Worm (Caenorhabditis elegans) whole organism, early embryonic: ENCODE results near the gene M02E1.4.

Source experiments
- F13C5.2 ChIP-seq: sonication (generic microtip); optimal IDR thresholded peaks from 2 replicates; lab custom pipeline; 2017; ENCODE audit warnings: mild to moderate bottlenecking, missing genetic modification characterization, inconsistent platforms, missing compliant biosample characterization
- ama-1 ChIP-seq: fragments of 150-350 bp; optimal IDR thresholded peaks from 2 replicates; lab custom pipeline; 2014
- ceh-13 ChIP-seq: fragments of 200-800 bp; sonication (Bioruptor generic); optimal IDR thresholded peaks from 2 replicates; lab custom pipeline; 2018; ENCODE audit warnings: mild to moderate bottlenecking, missing genetic modification characterization, missing compliant biosample characterization
- ets-7 ChIP-seq: sonication (generic microtip); optimal IDR thresholded peaks from 2 replicates; lab custom pipeline; 2016; ENCODE audit warnings: missing genotype, missing genetic modification characterization, missing compliant biosample characterization
- flt-1 ChIP-seq: fragments of 200-800 bp; sonication (Bioruptor generic); IDR thresholded peaks from 2 replicates; pipeline ENCODE4 v1.3.6; 2022; ENCODE audit warnings: missing genetic modification characterization, missing compliant biosample characterization
- hmg-4 ChIP-seq: fragments of 200-800 bp; sonication (Bioruptor generic); optimal IDR thresholded peaks from 2 replicates; lab custom pipeline; 2018; ENCODE audit warnings: mild to moderate bottlenecking, missing genetic modification characterization, missing compliant biosample characterization
- pes-1 ChIP-seq: fragments of 200-800 bp; sonication (Bioruptor generic); IDR thresholded peaks from 2 replicates; pipeline ENCODE4 v1.3.6; 2022; ENCODE audit warnings: missing genetic modification reagents, missing genetic modification characterization, missing compliant biosample characterization
- scrt-1 ChIP-seq: fragments of 200-800 bp; sonication (Bioruptor generic); IDR thresholded peaks from 2 replicates; pipeline ENCODE4 v1.3.6; 2022; ENCODE audit warnings: missing genetic modification characterization, missing compliant biosample characterization
- tbx-37 ChIP-seq: fragments of 200-800 bp; sonication (Bioruptor generic); conservative IDR thresholded peaks from 2 replicates; pipeline ENCODE4 v1.3.6; 2022; ENCODE audit warnings: missing genetic modification reagents, missing genetic modification characterization, missing compliant biosample characterization
- tra-4 ChIP-seq: sonication (generic microtip); optimal IDR thresholded peaks from 2 replicates; lab custom pipeline; 2017; ENCODE audit warnings: missing genetic modification characterization, missing compliant biosample characterization

ce11 chrX:325597-326161 is 12.6 kb downstream of the M02E1.4 start, which contains the start of gene M02E1.1:
- TF ChIP-seq ama-1 (lab: Kevin White, UChicago) (no peak), F13C5.2 (peak; percentile 2), flt-1 (GFP tag; lab: Robert Waterston, UW) (no peak), tbx-37 (no peak), pes-1 (GFP tag; lab: Robert Waterston, UW) (no peak), scrt-1 (GFP tag; lab: Robert Waterston, UW) (no peak), tra-4 (tag; lab: Kevin White, UChicago) (no peak), ets-7 (tag; lab: Kevin White, UChicago) (no peak), ceh-13 (GFP tag; lab: Kevin White, UChicago) (no peak), hmg-4 (GFP tag; lab: Kevin White, UChicago) (no peak)
